Worm (Caenorhabditis elegans): ENCODE data around the gene mtrr-1.

ce11 chrII:9263784-9264183 lies 22.0 kb upstream of the mtrr-1 start:
- no peak for TF ChIP-seq hmbx-1 (tag; optimal IDR thresholded peaks at IDR 0.05)
- no peak for TF ChIP-seq ama-1 (optimal IDR thresholded peaks at IDR 0.05)
- TF ChIP-seq F13C5.2 (tag; optimal IDR thresholded peaks at IDR 0.05): no peak
- TF ChIP-seq pes-1 (GFP tag; IDR thresholded peaks at IDR 0.05): no peak
- no peak for TF ChIP-seq flt-1 (GFP tag; IDR thresholded peaks at IDR 0.05)

All from whole organism, early embryonic.